Worm (Caenorhabditis elegans): ENCODE measurements around the gene str-14.

- TF ChIP-seq ceh-9 (tag; optimal IDR thresholded peaks at IDR 0.05) (no peak), eyg-1 (tag; optimal IDR thresholded peaks at IDR 0.05) (no peak), odd-2 (tag; optimal IDR thresholded peaks at IDR 0.05) (no peak), pax-1 (tag; optimal IDR thresholded peaks at IDR 0.05) (no peak)
These were observed 48.6 kb downstream of the str-14 start for ce11 chrV:16406357-16406756.
